Fruit fly (Drosophila melanogaster): ENCODE data around the gene CG7772.
A peak's percentile ranks its signal among the peaks of the same experiment; 100 is the strongest.

The CG7772 gene

DNA sequence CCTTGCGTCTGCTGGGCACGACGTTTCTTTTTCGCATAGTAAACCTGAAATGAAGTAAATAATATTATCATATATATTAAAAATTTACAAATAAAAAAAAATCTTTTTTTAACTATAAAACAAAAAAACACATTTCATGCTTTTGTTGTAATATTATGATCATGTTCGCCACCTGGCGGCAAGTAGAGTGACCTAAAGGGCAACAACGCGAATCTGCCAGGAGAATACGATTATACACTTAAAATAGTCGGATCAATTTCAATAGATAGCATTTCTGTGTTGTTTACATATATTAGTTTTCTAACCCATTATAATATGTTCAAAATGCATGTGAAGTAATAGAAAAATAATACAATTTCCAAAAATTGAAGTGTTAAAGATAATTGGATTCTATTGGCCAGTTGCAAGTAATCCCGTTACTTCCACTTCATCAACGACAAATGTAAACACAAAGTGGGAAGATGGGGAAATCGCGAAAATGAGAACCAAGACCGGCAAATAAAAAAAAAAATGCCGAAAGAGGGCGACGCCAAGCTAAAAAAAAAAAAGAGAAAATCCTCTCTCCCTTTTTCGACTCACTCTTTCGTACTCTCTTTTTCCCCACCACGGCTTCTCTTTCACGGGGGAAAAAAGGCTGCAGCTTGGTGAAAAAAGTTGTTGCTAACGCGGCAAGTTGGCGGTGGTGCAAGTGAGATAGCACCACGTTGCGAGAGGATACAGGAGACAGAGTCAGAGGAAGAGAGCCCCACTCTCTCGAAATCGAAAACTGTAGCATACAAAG, 36.3 kb downstream of the CG7772 start (continued):
- no peak for TF ChIP-seq Hr78 (GFP tag; optimal IDR thresholded peaks at IDR 0.05)
- no peak for TF ChIP-seq Spps (tag; optimal IDR thresholded peaks at IDR 0.05)
- TF ChIP-seq CG9797 (GFP tag; optimal IDR thresholded peaks at IDR 0.05): no peak
- no peak for TF ChIP-seq CG30403 (GFP tag; optimal IDR thresholded peaks at IDR 0.05)
- no peak for TF ChIP-seq Doc3 (GFP tag; IDR thresholded peaks at IDR 0.05; ENCODE audit: partially characterized antibody)
- no peak for TF ChIP-seq sna (GFP tag; IDR thresholded peaks at IDR 0.05; ENCODE audit: partially characterized antibody)
- no peak for TF ChIP-seq CG13775 (GFP tag; optimal IDR thresholded peaks at IDR 0.05)
- TF ChIP-seq sug (tag; optimal IDR thresholded peaks at IDR 0.05): no peak
- TF ChIP-seq CG14014 (GFP tag; IDR thresholded peaks at IDR 0.05): no peak
- TF ChIP-seq Trl (optimal IDR thresholded peaks at IDR 0.05): peak; percentile 65 to 75
- TF ChIP-seq Trl (GFP tag; optimal IDR thresholded peaks at IDR 0.05): no peak
- no peak for TF ChIP-seq CG3726 (GFP tag; IDR thresholded peaks at IDR 0.05)
- TF ChIP-seq gcm2 (GFP tag; optimal IDR thresholded peaks at IDR 0.05): no peak
- no peak for TF ChIP-seq CG30020 (tag; optimal IDR thresholded peaks at IDR 0.05)
- TF ChIP-seq Stat92E (GFP tag; optimal IDR thresholded peaks at IDR 0.05): no peak
- no peak for TF ChIP-seq mam (GFP tag; optimal IDR thresholded peaks at IDR 0.05)
- TF ChIP-seq CG10654 (GFP tag; optimal IDR thresholded peaks at IDR 0.05): no peak
- peak; percentile 81 for TF ChIP-seq CTCF (GFP tag; optimal IDR thresholded peaks at IDR 0.05)
- TF ChIP-seq CG3847 (GFP tag; IDR thresholded peaks at IDR 0.05): no peak
- no peak for TF ChIP-seq H15 (GFP tag; IDR thresholded peaks at IDR 0.05)
- no peak for TF ChIP-seq CG12071 (GFP tag; optimal IDR thresholded peaks at IDR 0.05)
- no peak for TF ChIP-seq CG12155 (GFP tag; optimal IDR thresholded peaks at IDR 0.05)
- no peak for TF ChIP-seq Rx (GFP tag; IDR thresholded peaks at IDR 0.05)
- no peak for TF ChIP-seq Scr (GFP tag; IDR thresholded peaks at IDR 0.05; ENCODE audit: partially characterized antibody)
- TF ChIP-seq gsb-n (tag; optimal IDR thresholded peaks at IDR 0.05): no peak
- TF ChIP-seq crc (GFP tag; optimal IDR thresholded peaks at IDR 0.05): no peak
- TF ChIP-seq row (GFP tag; IDR thresholded peaks at IDR 0.05): no peak
- no peak for TF ChIP-seq pnt (GFP tag; optimal IDR thresholded peaks at IDR 0.05)
- TF ChIP-seq CG2120 (GFP tag; optimal IDR thresholded peaks at IDR 0.05): no peak
- no peak for TF ChIP-seq Med (GFP tag)
- TF ChIP-seq stc (GFP tag; IDR thresholded peaks at IDR 0.05): no peak
- no peak for TF ChIP-seq CG6854 (GFP tag; optimal IDR thresholded peaks at IDR 0.05)
- TF ChIP-seq chif (GFP tag; optimal IDR thresholded peaks at IDR 0.05): no peak
- no peak for TF ChIP-seq chn (GFP tag; optimal IDR thresholded peaks at IDR 0.05)
- TF ChIP-seq CG3163 (GFP tag; optimal IDR thresholded peaks at IDR 0.05): peak; percentile 90

DNA sequence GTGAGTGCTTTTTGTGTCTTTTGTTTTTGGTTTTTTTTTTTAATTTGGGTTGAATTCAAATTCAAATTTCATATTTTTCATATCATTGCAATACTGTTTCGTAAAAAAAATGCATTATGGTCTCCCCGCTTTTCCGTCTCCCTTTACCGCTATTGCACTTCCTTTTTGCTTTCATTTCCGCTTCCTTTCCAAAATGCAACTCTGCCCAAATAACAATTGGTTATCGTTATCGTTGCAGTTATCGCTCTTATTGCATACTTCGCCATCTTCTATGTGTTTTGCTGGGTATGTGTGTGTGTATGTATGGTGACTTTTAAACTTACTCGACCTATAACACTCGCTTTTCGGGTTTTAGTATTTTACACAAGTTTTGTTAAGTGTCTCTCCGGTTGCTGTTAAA, 42.0 kb downstream of the CG7772 start:
- peak; percentile 36 for TF ChIP-seq CG1233 (GFP tag; optimal IDR thresholded peaks at IDR 0.05)
- TF ChIP-seq Gsc (GFP tag; IDR thresholded peaks at IDR 0.05): no peak
- no peak for TF ChIP-seq CG9609 (GFP tag; optimal IDR thresholded peaks at IDR 0.05)
- TF ChIP-seq fd3F (GFP tag; optimal IDR thresholded peaks at IDR 0.05): no peak
- no peak for TF ChIP-seq CG11247 (GFP tag; IDR thresholded peaks at IDR 0.05)
- TF ChIP-seq Dbx (GFP tag; IDR thresholded peaks at IDR 0.05): no peak
- TF ChIP-seq CG13624 (GFP tag; optimal IDR thresholded peaks at IDR 0.05): no peak
- TF ChIP-seq bbx (GFP tag; IDR thresholded peaks at IDR 0.05; ENCODE audit: partially characterized antibody): 0 out of 2 replicates have a peak, but pooled peaks have one; percentile 21
- TF ChIP-seq cg (GFP tag; optimal IDR thresholded peaks at IDR 0.05): peak; percentile 1
- TF ChIP-seq CG17359 (tag; optimal IDR thresholded peaks at IDR 0.05): peak; percentile 15
- TF ChIP-seq Dfd (GFP tag; optimal IDR thresholded peaks at IDR 0.05): no peak
- no peak for TF ChIP-seq tap (tag; optimal IDR thresholded peaks at IDR 0.05)
- TF ChIP-seq CG13894 (tag; optimal IDR thresholded peaks at IDR 0.05): no peak
- no peak for TF ChIP-seq Scr (GFP tag; IDR thresholded peaks at IDR 0.05; ENCODE audit: partially characterized antibody)
- TF ChIP-seq CG7271 (tag; optimal IDR thresholded peaks at IDR 0.05): peak; percentile 95
- peak; percentile 18 for TF ChIP-seq CG14710 (tag; optimal IDR thresholded peaks at IDR 0.05)
- no peak for TF ChIP-seq Dref (GFP tag; IDR thresholded peaks at IDR 0.05)
- no peak for TF ChIP-seq jigr1 (GFP tag; IDR thresholded peaks at IDR 0.05)
- TF ChIP-seq CG6254 (GFP tag; optimal IDR thresholded peaks at IDR 0.05): no peak

Data from whole organism, embryonic.